Fruit fly (Drosophila melanogaster): ENCODE measurements around the gene CG9312.

DNA sequence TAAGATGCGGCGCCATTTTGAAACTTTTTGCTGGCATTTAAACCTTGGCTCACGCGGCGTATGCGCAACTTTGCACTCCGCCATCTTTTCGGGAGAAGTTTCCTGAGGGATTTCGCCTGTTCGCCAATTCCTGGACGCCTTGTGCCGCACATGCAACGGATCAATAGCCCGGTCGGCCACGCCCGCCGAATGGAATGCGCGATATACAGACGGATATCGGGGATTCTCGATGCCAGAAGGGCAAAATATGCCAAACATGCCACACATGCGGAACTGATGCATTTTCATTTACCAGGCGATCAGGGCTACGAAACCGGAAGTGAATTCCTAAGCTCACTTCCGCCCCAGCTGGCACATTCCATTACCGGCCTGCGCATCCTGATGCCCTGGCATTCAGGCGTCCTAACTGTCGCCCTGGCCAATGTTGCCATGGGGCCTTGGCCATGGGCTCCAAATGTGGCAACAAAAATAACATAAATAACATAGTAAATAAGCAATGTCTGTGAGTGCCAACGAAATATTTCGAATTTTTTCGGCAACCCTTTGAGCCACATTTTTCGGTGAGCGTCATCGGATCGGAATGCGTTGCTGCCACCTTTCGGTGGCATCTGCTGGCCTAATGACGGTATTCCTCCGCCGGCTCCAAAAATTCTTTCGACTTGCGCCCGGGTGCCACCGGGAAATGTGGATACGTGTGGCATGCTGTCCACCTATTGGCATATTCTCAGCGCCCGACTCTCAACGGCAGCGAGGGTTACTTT lies 36.7 kb downstream of the CG9312 start:
- TF ChIP-seq CG9437 (GFP tag; optimal IDR thresholded peaks at IDR 0.05) (no peak), cad (GFP tag; optimal IDR thresholded peaks at IDR 0.05) (no peak), GATAe (GFP tag; conservative IDR thresholded peaks at IDR 0.05) (no peak), Chrac-16 (GFP tag; optimal IDR thresholded peaks at IDR 0.05) (no peak), Pdp1 (GFP tag; optimal IDR thresholded peaks at IDR 0.05) (no peak), Usf (GFP tag; optimal IDR thresholded peaks at IDR 0.05) (no peak), ind (GFP tag; optimal IDR thresholded peaks at IDR 0.05) (no peak), psq (GFP tag; optimal IDR thresholded peaks at IDR 0.05) (no peak), CG5180 (GFP tag; optimal IDR thresholded peaks at IDR 0.05) (no peak), Hr51 (GFP tag; optimal IDR thresholded peaks at IDR 0.05) (no peak)

Data from whole organism, embryonic.